Worm (Caenorhabditis elegans) whole organism, mixed stage, embryonic: Measurements from ENCODE around the gene srt-23.

Experiments used
- M03D4.4 ChIP-seq: sonication (generic microtip); optimal IDR thresholded peaks from 2 replicates; lab custom pipeline; 2017; ENCODE audit warnings: mild to moderate bottlenecking, missing genetic modification characterization, missing compliant biosample characterization
- bed-3 ChIP-seq: fragments of 200-800 bp; sonication (Bioruptor generic); optimal IDR thresholded peaks from 3 replicates; lab custom pipeline; 2018; ENCODE audit warnings: mild to moderate bottlenecking, missing genetic modification characterization, moderate library complexity, missing compliant biosample characterization
- blmp-1 ChIP-seq: fragments of 150-350 bp; optimal IDR thresholded peaks from 2 replicates; lab custom pipeline; 2014; ENCODE audit warnings: missing biosample characterization, missing genetic modification characterization
- ceh-39 ChIP-seq: fragments of 150-350 bp; optimal IDR thresholded peaks from 2 replicates; lab custom pipeline; 2014; ENCODE audit warnings: missing biosample characterization, missing genetic modification characterization
- ceh-43 ChIP-seq: fragments of 200-800 bp; sonication (Bioruptor generic); optimal IDR thresholded peaks from 2 replicates; lab custom pipeline; 2018; ENCODE audit warnings: mild to moderate bottlenecking, missing genetic modification characterization, moderate library complexity, missing compliant biosample characterization
- ceh-83 ChIP-seq: fragments of 200-800 bp; sonication (Bioruptor generic); optimal IDR thresholded peaks from 2 replicates; lab custom pipeline; 2018; ENCODE audit warnings: mild to moderate bottlenecking, missing genetic modification characterization, missing compliant biosample characterization
- ces-1 ChIP-seq: fragments of 150-350 bp; optimal IDR thresholded peaks from 2 replicates; lab custom pipeline; 2014; ENCODE audit warnings: missing biosample characterization, missing genetic modification reagents, missing genetic modification characterization
- cnd-1 ChIP-seq: fragments of 200-800 bp; sonication (Bioruptor generic); optimal IDR thresholded peaks from 2 replicates; lab custom pipeline; 2018; ENCODE audit warnings: mild to moderate bottlenecking, missing genetic modification characterization, missing compliant biosample characterization
- drap-1 ChIP-seq: fragments of 200-800 bp; sonication (Bioruptor generic); optimal IDR thresholded peaks from 3 replicates; lab custom pipeline; 2018; ENCODE audit warnings: mild to moderate bottlenecking, missing genetic modification characterization, missing compliant biosample characterization
- elt-1 ChIP-seq: sonication (generic microtip); optimal IDR thresholded peaks from 2 replicates; lab custom pipeline; 2017; ENCODE audit warnings: missing genetic modification characterization, mild to moderate bottlenecking, missing compliant biosample characterization, antibody characterized with exemption, moderate library complexity, borderline replicate concordance; ENCODE audit not compliant: insufficient read depth
- elt-3 ChIP-seq: fragments of 150-350 bp; optimal IDR thresholded peaks from 2 replicates; lab custom pipeline; 2014; ENCODE audit warnings: missing biosample characterization, missing genetic modification characterization
- ham-2 ChIP-seq: fragments of 200-800 bp; sonication (Bioruptor generic); optimal IDR thresholded peaks from 2 replicates; lab custom pipeline; 2018; ENCODE audit warnings: mild to moderate bottlenecking, missing genetic modification characterization, missing compliant biosample characterization
- hlh-1 ChIP-seq: fragments of 150-350 bp; optimal IDR thresholded peaks from 2 replicates; lab custom pipeline; 2014; ENCODE audit warnings: missing biosample characterization, missing genetic modification reagents, missing genetic modification characterization
- lin-13 ChIP-seq: fragments of 150-350 bp; optimal IDR thresholded peaks from 2 replicates; lab custom pipeline; 2014; ENCODE audit warnings: missing biosample characterization, missing genetic modification characterization
- lin-32 ChIP-seq: fragments of 200-800 bp; sonication (Bioruptor generic); optimal IDR thresholded peaks from 2 replicates; lab custom pipeline; 2018; ENCODE audit warnings: mild to moderate bottlenecking, missing genetic modification characterization, missing compliant biosample characterization
- mep-1 ChIP-seq: fragments of 150-350 bp; optimal IDR thresholded peaks from 2 replicates; lab custom pipeline; 2017; ENCODE audit warnings: missing biosample characterization, missing genetic modification reagents, missing genetic modification characterization, inconsistent platforms
- mls-2 ChIP-seq: sonication (generic microtip); optimal IDR thresholded peaks from 2 replicates; lab custom pipeline; 2016; ENCODE audit warnings: mild to moderate bottlenecking, missing genetic modification characterization, moderate library complexity, missing compliant biosample characterization
- nhr-12 ChIP-seq: fragments of 150-350 bp; optimal IDR thresholded peaks from 2 replicates; lab custom pipeline; 2014; ENCODE audit warnings: missing biosample characterization, missing genetic modification characterization
- nhr-2 ChIP-seq: fragments of 150-350 bp; optimal IDR thresholded peaks from 2 replicates; lab custom pipeline; 2014; ENCODE audit warnings: missing biosample characterization, missing genetic modification characterization
- nhr-237 ChIP-seq: fragments of 150-350 bp; optimal IDR thresholded peaks from 2 replicates; lab custom pipeline; 2014; ENCODE audit warnings: missing biosample characterization, missing genetic modification characterization
- nhr-28 ChIP-seq: fragments of 150-350 bp; optimal IDR thresholded peaks from 2 replicates; lab custom pipeline; 2014; ENCODE audit warnings: missing biosample characterization, missing genetic modification characterization
- nhr-76 ChIP-seq: sonication (generic microtip); optimal IDR thresholded peaks from 2 replicates; lab custom pipeline; 2017; ENCODE audit warnings: missing biosample characterization, missing genetic modification characterization
- pha-4 ChIP-seq: fragments of 150-350 bp; optimal IDR thresholded peaks from 2 replicates; lab custom pipeline; 2018; ENCODE audit warnings: missing biosample characterization, missing genetic modification reagents, missing genetic modification characterization
- sem-2 ChIP-seq: fragments of 200-800 bp; sonication (Bioruptor generic); optimal IDR thresholded peaks from 2 replicates; lab custom pipeline; 2018; ENCODE audit warnings: mild to moderate bottlenecking, missing genetic modification characterization, missing compliant biosample characterization
- snpc-4 ChIP-seq: fragments of 150-350 bp; optimal IDR thresholded peaks from 2 replicates; lab custom pipeline; 2014; ENCODE audit warnings: missing biosample characterization, missing genetic modification characterization
- sptf-1 ChIP-seq: sonication (generic microtip); optimal IDR thresholded peaks from 2 replicates; lab custom pipeline; 2017; ENCODE audit warnings: mild to moderate bottlenecking, missing genetic modification characterization, moderate library complexity, missing compliant biosample characterization
- tbx-8 ChIP-seq: fragments of 200-800 bp; sonication (Bioruptor generic); optimal IDR thresholded peaks from 2 replicates; lab custom pipeline; 2018; ENCODE audit warnings: mild to moderate bottlenecking, missing genetic modification characterization, moderate library complexity, missing compliant biosample characterization
- unc-120 ChIP-seq: sonication (generic microtip); optimal IDR thresholded peaks from 2 replicates; lab custom pipeline; 2017; ENCODE audit warnings: missing genetic modification characterization, missing compliant biosample characterization; ENCODE audit not compliant: poor library complexity, severe bottlenecking
- unc-62 ChIP-seq: fragments of 150-350 bp; optimal IDR thresholded peaks from 2 replicates; lab custom pipeline; 2014; ENCODE audit warnings: missing biosample characterization, missing genetic modification reagents, missing genetic modification characterization
- zip-8 ChIP-seq: fragments of 150-350 bp; optimal IDR thresholded peaks from 2 replicates; lab custom pipeline; 2014; ENCODE audit warnings: missing biosample characterization, missing genetic modification characterization
- ztf-11 ChIP-seq: fragments of 150-350 bp; optimal IDR thresholded peaks from 2 replicates; lab custom pipeline; 2014; ENCODE audit warnings: missing biosample characterization, missing genetic modification characterization

Gene srt-23

DNA sequence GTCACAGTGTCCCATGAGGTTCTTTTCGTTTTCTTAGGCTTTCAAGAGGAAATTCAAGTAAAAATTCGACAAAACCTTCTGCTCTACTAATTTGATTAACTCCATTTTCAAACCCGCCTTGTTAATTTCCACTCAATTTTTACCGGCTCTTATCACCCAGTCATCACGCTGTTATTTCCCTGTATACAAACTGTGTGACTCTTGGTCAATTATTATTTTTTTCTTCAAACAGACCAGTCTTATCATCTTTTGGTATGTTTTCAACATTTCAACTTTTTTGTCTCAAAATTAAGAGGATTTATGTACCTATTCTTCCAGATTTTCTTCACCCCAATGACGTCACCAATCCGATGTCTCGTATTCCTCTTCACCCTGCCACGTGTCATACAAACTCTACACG, 22.0 kb downstream of the srt-23 start, which contains the start of gene ugt-52:
TSS of gene ugt-52 (plus strand) at position 301 of the 400 bp plus-strand sequence.
- no peak for TF ChIP-seq nhr-2 (tag; lab: Kevin White, UChicago)
- TF ChIP-seq mep-1, result no peak
- no peak for TF ChIP-seq elt-1 (tag; lab: Kevin White, UChicago)
- no peak for TF ChIP-seq ham-2
- no peak for TF ChIP-seq sem-2 (GFP tag; lab: Kevin White, UChicago)
- no peak for TF ChIP-seq snpc-4 (tag; lab: Kevin White, UChicago)
- TF ChIP-seq unc-120 (tag; lab: Kevin White, UChicago), result no peak
- TF ChIP-seq ceh-43 (GFP tag; lab: Kevin White, UChicago), result no peak
- no peak for TF ChIP-seq nhr-237
- no peak for TF ChIP-seq blmp-1 (tag; lab: Kevin White, UChicago)
- no peak for TF ChIP-seq bed-3
- no peak for TF ChIP-seq ztf-11 (tag; lab: Kevin White, UChicago)
- TF ChIP-seq mls-2 (tag; lab: Kevin White, UChicago), result no peak
- no peak for TF ChIP-seq elt-3 (tag; lab: Kevin White, UChicago)

DNA sequence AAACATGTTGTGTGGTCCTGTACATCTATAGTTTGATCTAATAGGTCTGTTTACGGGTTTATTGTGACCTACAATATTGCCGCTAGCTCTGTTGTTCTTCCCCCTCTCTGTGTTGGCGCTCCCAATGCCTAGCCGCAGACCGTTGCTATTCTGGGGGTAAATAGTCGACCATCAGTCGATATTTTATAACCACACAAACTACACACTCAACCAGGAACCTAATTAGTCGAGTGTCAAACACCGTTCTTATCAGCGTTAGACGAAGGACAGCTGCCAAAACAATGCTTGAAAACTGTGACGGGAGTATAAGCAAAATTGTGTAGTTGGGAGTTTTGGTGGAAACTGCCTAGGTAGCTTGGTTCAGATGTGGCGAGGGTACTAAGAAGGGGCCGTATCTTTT, 25.9 kb downstream of the srt-23 start:
- TF ChIP-seq pha-4 (tag; lab: Kevin White, UChicago) (no peak), drap-1 (no peak), cnd-1 (tag; lab: Kevin White, UChicago) (no peak), elt-3 (tag; lab: Kevin White, UChicago) (no peak), lin-13 (tag; lab: Kevin White, UChicago) (no peak), ceh-43 (GFP tag; lab: Kevin White, UChicago) (no peak), unc-62 (no peak), sptf-1 (no peak), nhr-237 (no peak), ham-2 (no peak), mep-1 (no peak), unc-120 (tag; lab: Kevin White, UChicago) (no peak), nhr-76 (tag; lab: Kevin White, UChicago) (no peak)

DNA sequence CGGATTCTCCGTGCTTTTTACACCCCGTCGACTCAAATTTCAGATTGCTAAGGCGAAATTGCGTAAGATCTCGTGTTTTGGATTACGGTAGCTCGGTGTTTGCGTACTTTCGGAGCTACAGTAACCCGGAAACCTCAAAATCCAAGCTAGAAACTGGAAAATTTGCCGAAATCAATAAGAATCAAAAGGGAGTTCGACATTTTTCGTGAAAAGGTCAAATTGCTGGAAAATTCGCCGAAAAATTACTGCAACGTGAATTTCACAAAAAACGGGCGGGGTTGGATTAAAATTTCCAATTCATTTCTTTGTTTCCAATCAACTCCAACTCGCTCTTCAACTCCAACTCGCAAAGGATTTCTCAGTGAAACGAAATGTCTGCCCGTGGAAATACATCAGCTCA, 31.2 kb downstream of the srt-23 start, which contains the start of gene F56B3.6:
TSS of gene F56B3.6 (plus strand) at position 301 of the 400 bp plus-strand sequence.
- TF ChIP-seq ztf-11 (tag; lab: Kevin White, UChicago), result no peak
- no peak for TF ChIP-seq hlh-1 (tag; lab: Kevin White, UChicago)
- TF ChIP-seq lin-32 (GFP tag; lab: Kevin White, UChicago), result no peak
- no peak for TF ChIP-seq ceh-83 (GFP tag; lab: Kevin White, UChicago)
- no peak for TF ChIP-seq nhr-76 (tag; lab: Kevin White, UChicago)
- TF ChIP-seq ceh-43 (GFP tag; lab: Kevin White, UChicago), result no peak
- TF ChIP-seq snpc-4 (tag; lab: Kevin White, UChicago), result no peak
- no peak for TF ChIP-seq nhr-2 (tag; lab: Kevin White, UChicago)
- no peak for TF ChIP-seq sptf-1
- TF ChIP-seq ceh-39 (tag; lab: Kevin White, UChicago), result no peak
- no peak for TF ChIP-seq zip-8
- TF ChIP-seq nhr-12 (tag; lab: Kevin White, UChicago), result no peak

DNA sequence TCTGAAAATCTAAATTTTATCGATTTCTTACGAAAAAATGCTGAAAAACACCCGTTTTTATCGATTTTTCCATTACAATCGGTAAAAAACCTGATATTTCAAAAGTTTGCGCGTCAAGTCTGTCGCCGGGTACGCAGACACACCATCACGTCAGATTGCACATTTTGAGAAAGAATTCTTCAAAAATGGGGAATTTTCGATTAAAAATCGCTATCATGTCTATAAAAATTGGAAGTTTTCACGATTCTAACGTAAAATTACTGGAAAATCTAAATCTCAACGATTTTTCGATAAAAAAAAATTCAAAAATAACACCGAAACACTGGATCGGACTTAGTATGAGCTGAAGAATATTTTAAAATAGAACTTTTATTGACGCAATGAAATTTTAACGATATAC, 37.8 kb downstream of the srt-23 start, which contains the start of gene F56B3.4:
TSS of gene F56B3.4 (minus strand) at position 1 of the 400 bp plus-strand sequence.
- TF ChIP-seq pha-4 (tag; lab: Kevin White, UChicago), result no peak
- no peak for TF ChIP-seq ztf-11 (tag; lab: Kevin White, UChicago)
- no peak for TF ChIP-seq cnd-1 (tag; lab: Kevin White, UChicago)
- TF ChIP-seq blmp-1 (tag; lab: Kevin White, UChicago), result no peak
- TF ChIP-seq ces-1 (GFP tag; lab: Kevin White, UChicago), result no peak
- no peak for TF ChIP-seq elt-1 (tag; lab: Kevin White, UChicago)
- no peak for TF ChIP-seq drap-1

DNA sequence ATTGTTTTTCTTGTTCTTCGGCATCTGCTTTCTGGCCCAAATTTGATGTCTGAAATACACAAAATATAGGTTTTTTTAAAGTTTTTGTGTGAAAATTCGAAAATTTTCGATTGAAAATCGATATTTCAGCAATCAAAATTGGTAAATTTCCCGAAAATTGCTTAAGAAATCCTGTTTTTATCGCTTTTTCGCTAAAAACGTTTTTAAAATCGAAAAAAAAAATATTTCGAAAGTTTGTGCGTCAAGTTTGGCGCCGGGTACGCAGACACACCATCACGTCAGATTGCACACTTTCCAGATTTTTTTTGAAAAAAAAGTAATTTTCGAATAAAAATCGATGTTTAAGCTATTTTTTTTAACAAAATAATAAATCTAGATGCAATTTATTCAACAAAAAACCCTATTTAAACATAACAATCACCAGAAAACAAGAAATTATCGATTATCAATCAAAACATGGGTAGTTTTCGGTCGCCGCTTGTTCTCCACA, 38.9 kb downstream of the srt-23 start, which contains the start of gene skr-18:
TSS of gene skr-18 (minus strand) at position 51 of the 490 bp plus-strand sequence.
- no peak for TF ChIP-seq nhr-12 (tag; lab: Kevin White, UChicago)
- TF ChIP-seq mep-1, result no peak
- no peak for TF ChIP-seq ztf-11 (tag; lab: Kevin White, UChicago)
- no peak for TF ChIP-seq ces-1 (GFP tag; lab: Kevin White, UChicago)
- TF ChIP-seq blmp-1 (tag; lab: Kevin White, UChicago), result no peak
- TF ChIP-seq unc-62, result no peak
- TF ChIP-seq drap-1, result no peak
- TF ChIP-seq elt-3 (tag; lab: Kevin White, UChicago), result no peak
- no peak for TF ChIP-seq sptf-1
- no peak for TF ChIP-seq M03D4.4 (tag; lab: Kevin White, UChicago)
- no peak for TF ChIP-seq ceh-43 (GFP tag; lab: Kevin White, UChicago)
- TF ChIP-seq ceh-39 (tag; lab: Kevin White, UChicago), result no peak
- no peak for TF ChIP-seq tbx-8
- TF ChIP-seq nhr-28, result no peak
- TF ChIP-seq nhr-237, result no peak
